Fruit fly (Drosophila melanogaster): ENCODE results near the gene CG11694.

DNA sequence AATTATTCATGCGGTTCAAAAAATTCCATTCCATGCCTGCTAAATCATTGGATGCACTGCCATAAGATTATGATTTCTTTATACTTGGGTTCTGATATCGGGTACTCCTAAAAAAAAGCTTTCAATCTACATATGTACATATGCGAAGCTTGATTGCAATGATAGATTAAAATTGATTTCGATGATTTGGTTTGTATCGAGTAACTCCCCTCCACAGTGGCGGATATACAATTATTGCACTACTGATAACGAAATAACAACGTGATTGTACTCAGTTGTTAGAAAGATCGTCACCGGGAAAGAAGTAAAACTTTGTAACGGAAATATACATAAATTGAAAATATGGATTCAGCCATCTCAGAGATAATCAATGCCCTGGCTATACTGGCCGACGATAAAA, 24.2 kb downstream of the CG11694 start, which contains the start of gene Nazo:
- TF ChIP-seq Dp (GFP tag; optimal IDR thresholded peaks at IDR 0.05) (no peak), cato (GFP tag; optimal IDR thresholded peaks at IDR 0.05; ENCODE audit: borderline replicate concordance) (no peak), CG10147 (GFP tag; optimal IDR thresholded peaks at IDR 0.05) (no peak), unc-4 (GFP tag; IDR thresholded peaks at IDR 0.05; ENCODE audit: partially characterized antibody) (no peak), CG7357 (GFP tag; IDR thresholded peaks at IDR 0.05) (no peak), tio (GFP tag; optimal IDR thresholded peaks at IDR 0.05) (no peak), psq (GFP tag; optimal IDR thresholded peaks at IDR 0.05) (no peak), Dip3 (GFP tag; optimal IDR thresholded peaks at IDR 0.05) (no peak), CG2678 (tag; optimal IDR thresholded peaks at IDR 0.05) (no peak), wdn (GFP tag; IDR thresholded peaks at IDR 0.05) (no peak)

Data from whole organism, embryonic.